Fruit fly (Drosophila melanogaster) whole organism, embryonic: ENCODE results near the gene ea.
A peak's percentile ranks its signal among the peaks of the same experiment; 100 is the strongest.

Experiments used
- Ada2b ChIP-seq: fragments of 200-800 bp; sonication (Bioruptor generic); IDR thresholded peaks from 2 replicates; pipeline ENCODE4 v1.3.6; 2022; ENCODE audit warnings: missing biosample characterization, missing genetic modification characterization
- Atf6 ChIP-seq: fragments of 200-800 bp; sonication (Bioruptor generic); IDR thresholded peaks from 2 replicates; pipeline ENCODE4 v1.3.6; 2022; ENCODE audit warnings: missing biosample characterization, missing genetic modification characterization
- CG11085 ChIP-seq: fragments of 200-800 bp; sonication (Bioruptor generic); IDR thresholded peaks from 2 replicates; pipeline ENCODE4 v1.3.6; 2022; ENCODE audit warnings: missing biosample characterization, missing genetic modification characterization
- CG11696 ChIP-seq: fragments of 200-800 bp; sonication (Bioruptor generic); IDR thresholded peaks from 2 replicates; pipeline ENCODE4 v1.3.6; 2022; ENCODE audit warnings: missing biosample characterization, missing genetic modification characterization
- CG12155 ChIP-seq: fragments of 200-800 bp; sonication (Bioruptor generic); optimal IDR thresholded peaks from 3 replicates; lab custom pipeline; 2016; ENCODE audit warnings: missing biosample characterization, missing genetic modification characterization
- CG1529 ChIP-seq: fragments of 200-800 bp; sonication (Bioruptor generic); optimal IDR thresholded peaks from 3 replicates; lab custom pipeline; 2018; ENCODE audit warnings: missing biosample characterization, missing genetic modification characterization
- CG1603 ChIP-seq: fragments of 200-800 bp; sonication (Bioruptor generic); optimal IDR thresholded peaks from 2 replicates; lab custom pipeline; 2019; ENCODE audit warnings: missing biosample characterization, mild to moderate bottlenecking, missing genetic modification characterization, moderate library complexity
- CG18764 ChIP-seq: fragments of 200-800 bp; sonication (Bioruptor generic); optimal IDR thresholded peaks from 3 replicates; lab custom pipeline; 2016; ENCODE audit warnings: missing biosample characterization, missing genetic modification characterization
- CG2120 ChIP-seq: fragments of 200-800 bp; sonication (Bioruptor generic); optimal IDR thresholded peaks from 3 replicates; lab custom pipeline; 2016; ENCODE audit warnings: missing biosample characterization, missing genetic modification characterization
- CG30020 ChIP-seq: fragments of 200-800 bp; optimal IDR thresholded peaks from 2 replicates; lab custom pipeline; 2019; ENCODE audit warnings: missing biosample characterization, mild to moderate bottlenecking, missing genetic modification characterization, moderate library complexity
- CG3065 ChIP-seq: fragments of 200-800 bp; sonication (Bioruptor generic); optimal IDR thresholded peaks from 2 replicates; lab custom pipeline; 2016; ENCODE audit warnings: missing biosample characterization, missing genetic modification characterization
- CG32532 ChIP-seq: fragments of 200-800 bp; sonication (Bioruptor generic); IDR thresholded peaks from 2 replicates; pipeline ENCODE4 v1.3.6; 2022; ENCODE audit warnings: missing biosample characterization, missing genetic modification characterization
- CG32767 ChIP-seq: fragments of 200-800 bp; sonication (Bioruptor generic); IDR thresholded peaks from 2 replicates; pipeline ENCODE4 v1.3.6; 2022; ENCODE audit warnings: missing biosample characterization, missing genetic modification characterization
- CG6683 ChIP-seq: fragments of 200-800 bp; sonication (Bioruptor generic); optimal IDR thresholded peaks from 2 replicates; lab custom pipeline; 2017; ENCODE audit warnings: missing biosample characterization, mild to moderate bottlenecking, missing genetic modification characterization, missing genetic modification reagents
- CG6765 ChIP-seq: fragments of 200-800 bp; sonication (Bioruptor generic); optimal IDR thresholded peaks from 3 replicates; lab custom pipeline; 2017; ENCODE audit warnings: missing biosample characterization, mild to moderate bottlenecking, missing genetic modification characterization
- CG7556 ChIP-seq: fragments of 200-800 bp; sonication (Bioruptor generic); optimal IDR thresholded peaks from 2 replicates; lab custom pipeline; 2017; ENCODE audit warnings: missing biosample characterization, mild to moderate bottlenecking, missing genetic modification characterization
- CG7963 ChIP-seq: fragments of 200-800 bp; sonication (Bioruptor generic); IDR thresholded peaks from 3 replicates; pipeline ENCODE4 v1.3.6; 2022; ENCODE audit warnings: missing biosample characterization, missing genetic modification characterization; ENCODE audit not compliant: partially characterized antibody
- CG8388 ChIP-seq: fragments of 200-800 bp; sonication (Bioruptor generic); optimal IDR thresholded peaks from 2 replicates; lab custom pipeline; 2019; ENCODE audit warnings: missing biosample characterization, mild to moderate bottlenecking, missing genetic modification characterization, moderate library complexity
- D19A ChIP-seq: fragments of 200-800 bp; optimal IDR thresholded peaks from 3 replicates; lab custom pipeline; 2019; ENCODE audit warnings: missing biosample characterization, mild to moderate bottlenecking, missing genetic modification characterization, moderate library complexity
- Doc2 ChIP-seq: fragments of 200-800 bp; sonication (Bioruptor generic); IDR thresholded peaks from 2 replicates; pipeline ENCODE4 v1.3.6; 2022; ENCODE audit warnings: missing biosample characterization, missing genetic modification characterization
- E2f1 ChIP-seq: fragments of 200-800 bp; sonication (Bioruptor generic); IDR thresholded peaks from 2 replicates; pipeline ENCODE4 v1.3.6; 2022; ENCODE audit warnings: missing biosample characterization, missing genetic modification characterization
- H15 ChIP-seq: fragments of 200-800 bp; sonication (Bioruptor generic); IDR thresholded peaks from 3 replicates; pipeline ENCODE4 v1.3.6; 2022; ENCODE audit warnings: missing biosample characterization, missing genetic modification characterization
- HHEX ChIP-seq: fragments of 200-800 bp; sonication (Bioruptor generic); optimal IDR thresholded peaks from 3 replicates; lab custom pipeline; 2017; ENCODE audit warnings: missing biosample characterization, mild to moderate bottlenecking, missing genetic modification characterization, missing genetic modification reagents
- HLH3B ChIP-seq: fragments of 200-800 bp; sonication (Bioruptor generic); IDR thresholded peaks from 2 replicates; pipeline ENCODE4 v1.3.6; 2022; ENCODE audit warnings: missing biosample characterization, missing genetic modification characterization
- Hr51 ChIP-seq, 2 experiments: fragments of 200-800 bp; sonication (Bioruptor generic); optimal IDR thresholded peaks; 2 replicates in 1 of 2; 3 replicates in 1 of 2; lab custom pipeline; 2016 to 2018; ENCODE audit warnings: missing biosample characterization in 2 of 2, missing genetic modification characterization in 2 of 2, mild to moderate bottlenecking in 1 of 2, moderate library complexity in 1 of 2
- MBD-R2 ChIP-seq: fragments of 200-800 bp; sonication (Bioruptor generic); IDR thresholded peaks from 2 replicates; pipeline ENCODE4 v1.3.6; 2022; ENCODE audit warnings: missing biosample characterization, missing genetic modification characterization
- Med ChIP-seq: fragments of 200-800 bp; sonication (Bioruptor generic); peaks from one replicate; lab custom pipeline; 2016; ENCODE audit warnings: missing biosample characterization, missing genetic modification characterization, mild to moderate bottlenecking, inconsistent platforms, moderate library complexity
- Scr ChIP-seq: fragments of 200-800 bp; sonication (Bioruptor generic); IDR thresholded peaks from 2 replicates; pipeline ENCODE4 v1.3.6; 2022; ENCODE audit warnings: missing biosample characterization, missing genetic modification characterization; ENCODE audit not compliant: partially characterized antibody
- Trl ChIP-seq, 3 experiments: fragments of >200 bp in 2 of 3; fragments of 200-800 bp in 1 of 3; sonication (Bioruptor generic) in 1 of 3; optimal IDR thresholded peaks; 2 replicates in 1 of 3; 3 replicates in 2 of 3; lab custom pipeline; 2016 to 2017; ENCODE audit warnings: missing biosample characterization in 1 of 3, missing genetic modification characterization in 1 of 3
- br ChIP-seq: fragments of >200 bp; optimal IDR thresholded peaks from 2 replicates; lab custom pipeline; 2017
- corto ChIP-seq: fragments of 200-800 bp; sonication (Bioruptor generic); optimal IDR thresholded peaks from 2 replicates; lab custom pipeline; 2016; ENCODE audit warnings: missing biosample characterization, mild to moderate bottlenecking, missing genetic modification characterization, moderate library complexity
- cwo ChIP-seq: fragments of 200-800 bp; sonication (Bioruptor generic); optimal IDR thresholded peaks from 3 replicates; lab custom pipeline; 2017; ENCODE audit warnings: missing biosample characterization, missing genetic modification characterization, mild to moderate bottlenecking, moderate library complexity, missing genetic modification reagents
- dati ChIP-seq: fragments of 200-800 bp; sonication (Bioruptor generic); IDR thresholded peaks from 2 replicates; pipeline ENCODE4 v1.3.6; 2022; ENCODE audit warnings: missing biosample characterization, missing genetic modification characterization
- emc ChIP-seq: fragments of 200-800 bp; sonication (Bioruptor generic); optimal IDR thresholded peaks from 2 replicates; lab custom pipeline; 2016; ENCODE audit warnings: missing biosample characterization, missing genetic modification characterization
- esg ChIP-seq: fragments of 200-800 bp; sonication (Bioruptor generic); conservative IDR thresholded peaks from 2 replicates; pipeline ENCODE4 v1.3.6; 2022; ENCODE audit warnings: missing biosample characterization, missing genetic modification characterization
- fd96Cb ChIP-seq: fragments of 200-800 bp; sonication (Bioruptor generic); optimal IDR thresholded peaks from 2 replicates; lab custom pipeline; 2018; ENCODE audit warnings: missing biosample characterization, mild to moderate bottlenecking, missing genetic modification characterization, moderate library complexity
- fru ChIP-seq: fragments of >200 bp; optimal IDR thresholded peaks from 2 replicates; lab custom pipeline; 2017
- hkb ChIP-seq, 2 experiments: fragments of 200-800 bp in 1 of 2; fragments of >200 bp in 1 of 2; sonication (Bioruptor generic) in 1 of 2; IDR thresholded peaks in 1 of 2; optimal IDR thresholded peaks in 1 of 2; 2 replicates each; pipeline versions ENCODE4 v1.3.6 to Lab custom; 2017 to 2022; ENCODE audit warnings: missing biosample characterization in 1 of 2, missing genetic modification characterization in 1 of 2
- lola ChIP-seq, 3 experiments: fragments of >200 bp in 2 of 3; fragments of 200-800 bp in 1 of 3; sonication (Bioruptor generic) in 1 of 3; optimal IDR thresholded peaks; 2 replicates each; lab custom pipeline; 2017 to 2019; ENCODE audit warnings: missing biosample characterization in 3 of 3, missing genetic modification characterization in 3 of 3, mild to moderate bottlenecking in 1 of 3, moderate library complexity in 1 of 3
- maf-S ChIP-seq: fragments of 200-800 bp; sonication (Bioruptor generic); optimal IDR thresholded peaks from 2 replicates; lab custom pipeline; 2016; ENCODE audit warnings: missing biosample characterization, missing genetic modification characterization
- nmo ChIP-seq: fragments of 200-800 bp; sonication (Bioruptor generic); optimal IDR thresholded peaks from 2 replicates; lab custom pipeline; 2018; ENCODE audit warnings: missing biosample characterization, mild to moderate bottlenecking, missing genetic modification characterization, moderate library complexity
- pho ChIP-seq: fragments of 200-800 bp; sonication (Bioruptor generic); optimal IDR thresholded peaks from 2 replicates; lab custom pipeline; 2016; ENCODE audit warnings: missing biosample characterization, missing genetic modification characterization
- pnt ChIP-seq: fragments of 200-800 bp; sonication (Bioruptor generic); optimal IDR thresholded peaks from 3 replicates; lab custom pipeline; 2016; ENCODE audit warnings: missing biosample characterization, missing genetic modification characterization
- ranshi ChIP-seq: fragments of 200-800 bp; sonication (Bioruptor generic); IDR thresholded peaks from 2 replicates; pipeline ENCODE4 v1.3.6; 2022; ENCODE audit warnings: missing biosample characterization, missing genetic modification characterization
- sd ChIP-seq: fragments of 200-800 bp; sonication (Bioruptor generic); optimal IDR thresholded peaks from 3 replicates; lab custom pipeline; 2018; ENCODE audit warnings: missing biosample characterization, mild to moderate bottlenecking, missing genetic modification characterization, moderate library complexity
- slbo ChIP-seq: fragments of 200-800 bp; sonication (Bioruptor generic); IDR thresholded peaks from 2 replicates; pipeline ENCODE4 v1.3.6; 2022; ENCODE audit warnings: missing biosample characterization, missing genetic modification characterization
- slp2 ChIP-seq: fragments of 200-800 bp; sonication (Bioruptor generic); optimal IDR thresholded peaks from 2 replicates; lab custom pipeline; 2016; ENCODE audit warnings: missing biosample characterization, missing genetic modification characterization
- wdn ChIP-seq: fragments of 200-800 bp; sonication (Bioruptor generic); IDR thresholded peaks from 2 replicates; pipeline ENCODE4 v1.3.6; 2022; ENCODE audit warnings: missing biosample characterization, missing genetic modification characterization
- zfh2 ChIP-seq: fragments of 200-800 bp; sonication (Bioruptor generic); optimal IDR thresholded peaks from 2 replicates; lab custom pipeline; 2016; ENCODE audit warnings: missing biosample characterization, missing genetic modification characterization

ea gene

dm6 chr3R:15293005-15293877 lies 35.3 kb upstream of the ea start (continued):
- TF ChIP-seq zfh2 (GFP tag; lab: Kevin White, UChicago) = peak; percentile 32
- no peak for TF ChIP-seq br (lab: Kevin White, UChicago)
- TF ChIP-seq corto = peak; percentile 4
- 0 out of 2 replicates have a peak, but pooled peaks have one; percentile 21 for TF ChIP-seq slbo
- no peak for TF ChIP-seq CG11085 (GFP tag; lab: Robert Waterston, UW)
- TF ChIP-seq CG6765 (GFP tag; lab: Kevin White, UChicago) = peak; percentile 15
- TF ChIP-seq CG12155 (GFP tag; lab: Kevin White, UChicago) = no peak
- TF ChIP-seq pnt = peak; percentile 25
- TF ChIP-seq E2f1 (GFP tag; lab: Robert Waterston, UW) = no peak
- TF ChIP-seq cwo (GFP tag; lab: Kevin White, UChicago) = peak; percentile 18
- peak; percentile 10 for TF ChIP-seq CG8388 (GFP tag; lab: Kevin White, UChicago)
- TF ChIP-seq H15 (GFP tag; lab: Robert Waterston, UW) = no peak
- 0 out of 2 replicates have a peak, but pooled peaks have one; percentile 15 for TF ChIP-seq HLH3B (GFP tag; lab: Robert Waterston, UW)
- TF ChIP-seq Scr (GFP tag; lab: Robert Waterston, UW) = no peak
- TF ChIP-seq Doc2 (GFP tag; lab: Robert Waterston, UW) = no peak
- TF ChIP-seq CG2120 = peak; percentile 45
- peak; percentile 7 for TF ChIP-seq HHEX (GFP tag; lab: Kevin White, UChicago)
- TF ChIP-seq CG7556 (GFP tag; lab: Kevin White, UChicago) = peak; percentile 26
- TF ChIP-seq CG1603 (tag; lab: Kevin White, UChicago) = no peak
- TF ChIP-seq Med (GFP tag; lab: Kevin White, UChicago) = peak; percentile 81
- TF ChIP-seq Ada2b (GFP tag; lab: Robert Waterston, UW) = no peak
- TF ChIP-seq maf-S (GFP tag; lab: Kevin White, UChicago) = no peak
- no peak for TF ChIP-seq fru (lab: Kevin White, UChicago)
- no peak for TF ChIP-seq hkb (optimal IDR thresholded peaks at IDR 0.05; lab: Kevin White, UChicago)
- TF ChIP-seq hkb (GFP tag; IDR thresholded peaks at IDR 0.05; lab: Robert Waterston, UW) = peak; percentile 20; the same call in 1 of the 2 replicates
- no peak for TF ChIP-seq emc (GFP tag; lab: Kevin White, UChicago)
- peak; percentile 42 for TF ChIP-seq nmo (GFP tag; lab: Kevin White, UChicago)
- TF ChIP-seq CG32532 (GFP tag; lab: Robert Waterston, UW) = no peak
- TF ChIP-seq wdn = no peak
- TF ChIP-seq pho (GFP tag; lab: Kevin White, UChicago) = no peak
- no peak for TF ChIP-seq CG11696 (GFP tag; lab: Robert Waterston, UW)
- no peak for TF ChIP-seq esg (GFP tag; lab: Robert Waterston, UW)
- TF ChIP-seq Trl (optimal IDR thresholded peaks at IDR 0.05; lab: Kevin White, UChicago) = peak; percentile 15 to 45
- no peak for TF ChIP-seq Trl (GFP tag; optimal IDR thresholded peaks at IDR 0.05; lab: Kevin White, UChicago)
- peak in 1 of 2 experiments; percentile 18 for TF ChIP-seq Hr51 (GFP tag; optimal IDR thresholded peaks at IDR 0.05; lab: Kevin White, UChicago)
- TF ChIP-seq slp2 = no peak
- peak; percentile 84 for TF ChIP-seq D19A
- TF ChIP-seq MBD-R2 = no peak
- TF ChIP-seq ranshi = no peak
- TF ChIP-seq sd (tag; lab: Kevin White, UChicago) = peak; percentile 82
- no peak for TF ChIP-seq dati
- TF ChIP-seq CG18764 = no peak
- no peak for TF ChIP-seq CG7963 (GFP tag; lab: Robert Waterston, UW)
- TF ChIP-seq Atf6 (GFP tag; lab: Robert Waterston, UW) = no peak
- peak; percentile 25 for TF ChIP-seq fd96Cb (tag; lab: Kevin White, UChicago)
- TF ChIP-seq CG6683 (GFP tag; lab: Kevin White, UChicago) = no peak
- TF ChIP-seq lola (GFP tag; optimal IDR thresholded peaks at IDR 0.05; lab: Kevin White, UChicago) = no peak
- TF ChIP-seq CG32767 (GFP tag; lab: Robert Waterston, UW) = no peak
- TF ChIP-seq CG3065 (GFP tag; lab: Kevin White, UChicago) = no peak
- TF ChIP-seq CG30020 (tag; lab: Kevin White, UChicago) = no peak
- no peak for TF ChIP-seq CG1529 (GFP tag; lab: Kevin White, UChicago)
